Fruit fly (Drosophila melanogaster): ENCODE data around the gene hth.

Gene hth

DNA sequence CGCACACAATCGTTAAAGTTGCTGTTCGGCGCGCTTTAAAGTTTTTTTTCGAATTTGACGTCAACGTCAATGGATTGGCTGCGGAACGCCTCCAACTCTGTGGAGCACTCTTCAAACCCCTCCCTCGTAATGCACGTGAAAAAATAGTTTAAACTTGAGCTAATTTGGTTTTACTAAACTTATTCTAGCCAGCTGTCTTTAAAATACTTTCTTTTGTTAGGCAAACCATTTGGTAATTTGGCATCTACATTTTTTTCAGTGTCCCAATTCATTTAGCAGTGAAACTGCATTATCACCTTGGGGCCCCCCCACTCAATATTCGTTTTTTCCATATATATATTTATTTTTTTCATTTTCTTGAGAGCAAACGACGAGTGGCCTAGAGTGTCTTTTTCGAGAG lies 78.8 kb downstream of the hth start:
- TF ChIP-seq psq (optimal IDR thresholded peaks at IDR 0.05) (no peak), pan (optimal IDR thresholded peaks at IDR 0.05) (no peak)

dm6 chr3R:10559893-10560435 lies 79.4 kb downstream of the hth start:
- TF ChIP-seq psq (optimal IDR thresholded peaks at IDR 0.05) (no peak), pan (optimal IDR thresholded peaks at IDR 0.05) (no peak)

DNA sequence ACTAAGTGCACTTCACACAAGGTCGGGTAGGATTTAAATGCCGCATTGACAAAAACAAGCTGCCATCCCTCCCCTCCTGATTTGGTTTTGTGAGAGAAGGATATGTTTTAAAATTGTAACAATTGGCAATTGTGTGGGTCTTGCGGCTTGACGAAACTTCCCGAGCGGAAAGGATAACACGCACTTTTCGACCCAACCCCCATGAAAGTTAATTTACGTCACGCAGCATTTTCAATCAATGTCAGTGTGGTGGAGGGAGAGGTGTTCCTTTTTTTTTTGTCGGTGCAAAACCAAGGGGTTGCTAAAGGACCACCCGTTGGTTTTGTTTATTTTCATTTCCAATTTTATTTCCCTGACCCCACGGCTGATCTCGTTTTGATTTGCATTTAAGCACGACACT lies 80.2 kb downstream of the hth start:
- TF ChIP-seq psq (optimal IDR thresholded peaks at IDR 0.05) (no peak), usp (GFP tag; optimal IDR thresholded peaks at IDR 0.05) (no peak), CG8478 (optimal IDR thresholded peaks at IDR 0.05) (no peak), Dll (optimal IDR thresholded peaks at IDR 0.05) (no peak), EcR (GFP tag; optimal IDR thresholded peaks at IDR 0.05) (no peak), pan (optimal IDR thresholded peaks at IDR 0.05) (no peak)

- no peak for TF ChIP-seq pan (optimal IDR thresholded peaks at IDR 0.05)
- TF ChIP-seq Dll (optimal IDR thresholded peaks at IDR 0.05) = no peak
- no peak for TF ChIP-seq psq (optimal IDR thresholded peaks at IDR 0.05)
- no peak for TF ChIP-seq usp (GFP tag; optimal IDR thresholded peaks at IDR 0.05)
- no peak for TF ChIP-seq CG8478 (optimal IDR thresholded peaks at IDR 0.05)
- TF ChIP-seq EcR (GFP tag; optimal IDR thresholded peaks at IDR 0.05) = no peak
Observed at dm6 chr3R:10557651-10558294, 81.6 kb downstream of the hth start.

dm6 chr3R:10556917-10557650 lies 82.3 kb downstream of the hth start:
- TF ChIP-seq usp (GFP tag; optimal IDR thresholded peaks at IDR 0.05) = no peak
- no peak for TF ChIP-seq EcR (GFP tag; optimal IDR thresholded peaks at IDR 0.05)
- TF ChIP-seq Dll (optimal IDR thresholded peaks at IDR 0.05) = no peak
- TF ChIP-seq CG8478 (optimal IDR thresholded peaks at IDR 0.05) = no peak
- no peak for TF ChIP-seq pan (optimal IDR thresholded peaks at IDR 0.05)
- no peak for TF ChIP-seq psq (optimal IDR thresholded peaks at IDR 0.05)

DNA sequence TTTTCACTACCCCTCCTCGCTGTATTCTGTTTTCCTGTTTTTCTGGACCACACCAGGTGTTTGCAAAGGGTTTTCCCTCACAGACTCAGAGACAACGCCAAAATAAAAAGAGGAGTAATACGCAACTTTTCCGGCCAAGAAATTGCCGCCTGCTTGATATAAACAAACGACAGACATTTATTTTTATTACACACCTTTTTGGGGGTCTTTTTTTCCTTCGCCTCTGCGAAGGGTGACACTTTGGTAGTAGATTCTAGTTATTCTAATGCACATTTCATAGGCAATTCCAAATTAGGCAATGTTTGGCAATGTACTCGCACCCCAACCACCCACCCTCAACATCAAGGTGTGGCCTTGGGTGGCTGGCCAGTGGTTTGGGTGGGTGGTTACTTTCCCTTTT lies 84.8 kb downstream of the hth start:
- TF ChIP-seq Dll (optimal IDR thresholded peaks at IDR 0.05) (no peak), psq (optimal IDR thresholded peaks at IDR 0.05) (no peak), pan (optimal IDR thresholded peaks at IDR 0.05) (no peak), usp (GFP tag; optimal IDR thresholded peaks at IDR 0.05) (no peak), EcR (GFP tag; optimal IDR thresholded peaks at IDR 0.05) (no peak), CG8478 (optimal IDR thresholded peaks at IDR 0.05) (no peak)

DNA sequence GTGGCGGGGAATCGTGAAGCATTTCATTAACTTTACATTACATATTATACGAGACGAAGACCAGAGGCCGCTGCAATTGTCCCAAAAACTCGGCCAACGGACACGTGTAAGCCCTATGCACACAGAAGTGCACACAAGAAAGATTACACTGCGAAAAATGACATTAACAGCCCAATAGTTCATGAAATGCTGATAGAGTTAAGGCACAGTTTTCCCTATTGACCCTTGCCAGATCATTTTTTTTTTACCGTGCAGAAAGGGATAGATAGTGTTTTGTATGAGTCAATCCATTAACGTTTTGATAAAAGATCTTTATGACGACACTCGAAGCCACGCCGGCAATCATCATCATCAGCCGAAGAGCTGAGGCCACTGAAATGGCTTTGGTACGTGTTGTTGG lies 85.8 kb downstream of the hth start:
- TF ChIP-seq Dll (optimal IDR thresholded peaks at IDR 0.05) (no peak), psq (optimal IDR thresholded peaks at IDR 0.05) (no peak), CG8478 (optimal IDR thresholded peaks at IDR 0.05) (no peak), pan (optimal IDR thresholded peaks at IDR 0.05) (no peak), usp (GFP tag; optimal IDR thresholded peaks at IDR 0.05) (no peak), EcR (GFP tag; optimal IDR thresholded peaks at IDR 0.05) (no peak)

DNA sequence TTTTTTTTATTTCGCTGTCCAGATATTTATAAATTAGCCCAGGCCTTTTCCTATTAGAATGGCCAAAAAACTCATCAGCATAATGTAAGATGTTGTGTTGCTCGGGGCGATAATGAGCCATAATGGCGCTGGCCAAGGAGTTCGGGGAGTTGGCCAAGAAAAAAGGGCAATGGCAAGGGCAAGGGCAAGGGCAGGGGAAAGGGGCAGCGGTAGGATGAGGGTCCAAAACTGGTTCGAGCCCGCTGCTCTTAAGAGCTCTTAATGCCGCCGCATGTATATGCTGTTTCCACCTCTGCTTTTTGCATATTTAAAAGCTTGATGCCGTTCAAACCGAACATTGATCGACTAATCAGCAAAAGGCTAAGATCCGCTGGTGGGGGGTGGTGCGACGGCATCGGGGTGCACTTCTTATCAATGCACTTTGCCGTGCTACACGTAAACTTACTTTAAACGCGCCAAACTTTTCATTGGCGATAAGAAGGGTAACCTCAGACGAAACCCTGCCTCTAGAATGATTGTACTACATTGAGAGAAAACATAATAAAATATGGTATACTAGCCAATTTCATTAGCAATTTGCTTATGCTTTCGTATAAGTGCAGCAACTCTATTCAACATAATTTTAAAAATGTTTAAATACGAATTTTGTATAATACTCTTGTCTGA lies 88.2 kb downstream of the hth start:
- TF ChIP-seq Dll (optimal IDR thresholded peaks at IDR 0.05) = peak; percentile 21
- TF ChIP-seq usp (GFP tag; optimal IDR thresholded peaks at IDR 0.05) = no peak
- TF ChIP-seq EcR (GFP tag; optimal IDR thresholded peaks at IDR 0.05) = no peak
- no peak for TF ChIP-seq pan (optimal IDR thresholded peaks at IDR 0.05)

DNA sequence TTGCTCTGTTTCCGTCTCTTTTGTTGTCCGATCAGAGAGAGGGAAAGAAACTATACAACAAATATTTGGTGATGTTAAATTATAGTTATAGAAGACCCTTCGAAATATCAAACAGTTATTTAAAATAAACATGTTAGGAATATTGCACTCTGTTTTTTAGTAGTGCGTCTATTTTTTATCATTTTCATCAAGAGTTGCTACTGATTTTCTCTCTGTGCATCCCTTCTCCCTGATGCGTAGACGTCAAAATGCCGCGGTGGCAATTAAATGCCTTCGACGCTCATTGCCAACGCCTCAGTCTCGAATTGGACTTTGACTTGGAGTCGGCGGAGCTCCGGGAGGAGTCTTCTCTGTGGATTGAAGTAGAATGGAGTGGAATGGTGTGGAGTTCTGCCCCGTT lies 89.2 kb downstream of the hth start:
- TF ChIP-seq EcR (GFP tag; optimal IDR thresholded peaks at IDR 0.05) (no peak), Dll (optimal IDR thresholded peaks at IDR 0.05) (no peak), psq (optimal IDR thresholded peaks at IDR 0.05) (no peak), usp (GFP tag; optimal IDR thresholded peaks at IDR 0.05) (no peak), CG8478 (optimal IDR thresholded peaks at IDR 0.05) (no peak), pan (optimal IDR thresholded peaks at IDR 0.05) (no peak)

DNA sequence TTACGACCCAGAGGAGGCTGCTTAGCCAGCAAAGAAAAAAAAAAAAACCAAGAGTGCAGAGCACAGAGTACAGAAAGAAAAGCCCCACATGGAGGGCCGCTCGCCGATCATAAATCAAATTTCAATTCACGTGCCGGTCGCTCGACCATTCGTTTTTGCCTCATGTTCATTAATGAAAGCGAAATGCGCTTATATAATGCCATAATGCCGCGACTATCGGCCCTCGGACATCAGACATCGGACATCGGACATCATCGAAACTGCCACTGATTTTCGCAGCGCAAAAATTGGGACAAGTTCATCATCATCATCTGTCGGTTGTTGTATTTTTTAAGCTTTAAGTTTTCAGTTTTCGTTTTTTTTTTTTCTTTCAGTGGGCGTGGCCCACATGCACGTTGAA lies 91.7 kb downstream of the hth start:
- TF ChIP-seq CG8478 (optimal IDR thresholded peaks at IDR 0.05) = no peak
- TF ChIP-seq EcR (GFP tag; optimal IDR thresholded peaks at IDR 0.05) = no peak
- no peak for TF ChIP-seq psq (optimal IDR thresholded peaks at IDR 0.05)
- TF ChIP-seq Dll (optimal IDR thresholded peaks at IDR 0.05) = no peak
- no peak for TF ChIP-seq usp (GFP tag; optimal IDR thresholded peaks at IDR 0.05)
- no peak for TF ChIP-seq pan (optimal IDR thresholded peaks at IDR 0.05)

DNA sequence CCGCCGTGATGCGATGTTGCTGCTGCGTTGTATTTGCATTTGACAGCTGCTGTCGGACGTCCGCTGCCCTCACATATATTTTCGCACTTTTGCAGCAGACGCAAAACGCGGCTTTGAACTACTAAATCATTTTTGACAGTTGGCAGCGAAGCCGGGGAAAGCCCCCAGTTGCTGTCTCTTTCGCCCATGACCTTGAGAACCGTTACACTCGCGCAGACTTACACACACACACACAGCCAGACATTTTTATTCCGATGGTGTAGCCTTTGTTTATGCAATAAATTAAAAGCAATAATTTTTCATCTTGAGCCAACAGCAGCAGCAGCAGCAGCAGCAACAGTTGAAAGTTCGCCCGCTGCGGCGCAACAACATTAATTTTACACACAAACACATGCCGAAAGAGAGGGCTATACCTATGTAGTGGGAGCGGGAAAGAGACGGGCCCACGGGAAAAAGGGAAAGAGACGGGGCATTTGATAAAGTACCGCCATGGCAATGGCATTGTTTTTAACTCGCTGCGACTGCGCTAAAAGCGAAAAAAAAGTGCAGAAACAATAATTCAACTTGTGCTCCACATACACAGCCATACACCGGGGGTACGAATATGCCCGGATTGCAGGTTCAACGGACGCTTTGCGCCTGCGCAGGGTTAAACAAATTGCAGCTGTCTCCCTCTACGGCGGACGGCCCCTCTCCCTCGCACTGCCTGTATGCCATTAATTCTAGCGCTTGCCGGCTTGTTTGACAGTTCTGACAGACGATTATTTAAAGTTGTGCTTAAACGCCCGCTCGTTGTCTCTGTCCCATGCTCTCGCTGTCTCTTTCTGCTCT lies 92.9 kb downstream of the hth start:
- TF ChIP-seq CG8478 (optimal IDR thresholded peaks at IDR 0.05) (peak; percentile 3), Dll (optimal IDR thresholded peaks at IDR 0.05) (no peak), pan (optimal IDR thresholded peaks at IDR 0.05) (no peak), usp (GFP tag; optimal IDR thresholded peaks at IDR 0.05) (no peak), psq (optimal IDR thresholded peaks at IDR 0.05) (no peak), EcR (GFP tag; optimal IDR thresholded peaks at IDR 0.05) (peak in 1 of 2 experiments; percentile 26)
